Fruit fly (Drosophila melanogaster) whole organism, wandering third instar larva: ENCODE results near the gene Top3beta.

ENCODE experiments used
- Abd-B ChIP-seq: fragments of >200 bp; optimal IDR thresholded peaks from 2 replicates; lab custom pipeline; 2017; ENCODE audit warnings: missing biosample characterization, missing genetic modification characterization
- CrebA ChIP-seq: fragments of 200-800 bp; sonication (Bioruptor generic); optimal IDR thresholded peaks from 2 replicates; lab custom pipeline; 2016; ENCODE audit warnings: missing biosample characterization, mild to moderate bottlenecking, missing genetic modification characterization, borderline replicate concordance
- Dfd ChIP-seq: fragments of >200 bp; optimal IDR thresholded peaks from 2 replicates; lab custom pipeline; 2017; ENCODE audit warnings: missing biosample characterization, missing genetic modification characterization
- Hr78 ChIP-seq: fragments of >200 bp; optimal IDR thresholded peaks from 2 replicates; lab custom pipeline; 2017; ENCODE audit warnings: missing biosample characterization, missing genetic modification characterization
- Mio ChIP-seq: sonication (Bioruptor generic); optimal IDR thresholded peaks from 2 replicates; lab custom pipeline; 2016; ENCODE audit warnings: missing biosample characterization, missing genetic modification characterization
- OdsH ChIP-seq: fragments of 200-800 bp; sonication (Bioruptor generic); optimal IDR thresholded peaks from 2 replicates; lab custom pipeline; 2016; ENCODE audit warnings: missing biosample characterization, mild to moderate bottlenecking, missing genetic modification characterization
- br ChIP-seq: fragments of 200-800 bp; sonication (Bioruptor generic); optimal IDR thresholded peaks from 2 replicates; lab custom pipeline; 2016; ENCODE audit warnings: missing biosample characterization, missing genetic modification characterization
- brk ChIP-seq: fragments of 200-800 bp; sonication (Bioruptor generic); optimal IDR thresholded peaks from 2 replicates; lab custom pipeline; 2016; ENCODE audit warnings: missing biosample characterization, mild to moderate bottlenecking, missing genetic modification characterization
- dl ChIP-seq, 2 experiments: fragments of 175-275, 200-275 bp in 1 of 2; fragments of 200-275 bp in 1 of 2; sonication (Bioruptor generic); optimal IDR thresholded peaks; lab custom pipeline; 2018; ENCODE audit warnings: mild to moderate bottlenecking in 2 of 2, missing biosample characterization in 2 of 2, missing genetic modification characterization in 2 of 2, moderate library complexity in 2 of 2; ENCODE audit not compliant: partially characterized antibody in 2 of 2, insufficient read depth in 1 of 2
- dsf ChIP-seq: sonication (Bioruptor generic); optimal IDR thresholded peaks from 2 replicates; lab custom pipeline; 2016; ENCODE audit warnings: missing biosample characterization, missing genetic modification characterization, borderline replicate concordance
- fru ChIP-seq: fragments of 200-800 bp; sonication (Bioruptor generic); optimal IDR thresholded peaks from 3 replicates; lab custom pipeline; 2016; ENCODE audit warnings: missing biosample characterization, mild to moderate bottlenecking, missing genetic modification characterization
- h ChIP-seq: fragments of 200-800 bp; sonication (Bioruptor generic); optimal IDR thresholded peaks from 3 replicates; lab custom pipeline; 2016; ENCODE audit warnings: missing biosample characterization, mild to moderate bottlenecking, missing genetic modification characterization
- pan ChIP-seq: fragments of >200 bp; optimal IDR thresholded peaks from 2 replicates; lab custom pipeline; 2017

DNA sequence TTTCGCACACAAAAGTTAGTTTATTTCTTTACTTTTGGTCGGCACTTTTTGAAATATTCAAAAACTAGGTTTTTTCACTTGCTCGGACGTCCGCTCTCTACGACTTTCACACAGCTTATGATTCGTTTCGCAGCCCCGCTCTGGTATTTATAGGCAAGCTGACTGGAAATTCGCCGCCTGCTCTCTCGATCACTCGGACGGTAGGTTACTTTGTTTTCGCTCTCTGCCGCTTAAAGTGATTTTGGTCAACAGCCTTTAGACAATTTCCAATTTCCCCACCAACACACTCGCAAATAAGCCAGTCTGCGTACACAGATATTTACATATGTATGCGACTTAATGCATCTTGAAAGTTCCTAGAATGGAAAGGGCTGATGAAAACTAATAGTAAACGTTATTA lies 4.3 kb downstream of the Top3beta start, which contains the start of gene CG11700:
- TF ChIP-seq OdsH (GFP tag; lab: Kevin White, UChicago) (no peak), dl (GFP tag; optimal IDR thresholded peaks at IDR 0.05; lab: Kevin White, UChicago; ENCODE audit: insufficient read depth in 1 of 2, partially characterized antibody in 2 of 2) (no peak), Dfd (GFP tag; lab: Kevin White, UChicago) (no peak), pan (lab: Kevin White, UChicago) (no peak), Mio (GFP tag; lab: Kevin White, UChicago) (no peak), Abd-B (no peak), Hr78 (GFP tag; lab: Kevin White, UChicago) (no peak), fru (no peak), br (no peak), CrebA (no peak), h (GFP tag; lab: Kevin White, UChicago) (no peak), brk (GFP tag; lab: Kevin White, UChicago) (no peak), dsf (no peak)
